Fruit fly (Drosophila melanogaster): ENCODE data around the gene TotF.

The TotF gene

DNA sequence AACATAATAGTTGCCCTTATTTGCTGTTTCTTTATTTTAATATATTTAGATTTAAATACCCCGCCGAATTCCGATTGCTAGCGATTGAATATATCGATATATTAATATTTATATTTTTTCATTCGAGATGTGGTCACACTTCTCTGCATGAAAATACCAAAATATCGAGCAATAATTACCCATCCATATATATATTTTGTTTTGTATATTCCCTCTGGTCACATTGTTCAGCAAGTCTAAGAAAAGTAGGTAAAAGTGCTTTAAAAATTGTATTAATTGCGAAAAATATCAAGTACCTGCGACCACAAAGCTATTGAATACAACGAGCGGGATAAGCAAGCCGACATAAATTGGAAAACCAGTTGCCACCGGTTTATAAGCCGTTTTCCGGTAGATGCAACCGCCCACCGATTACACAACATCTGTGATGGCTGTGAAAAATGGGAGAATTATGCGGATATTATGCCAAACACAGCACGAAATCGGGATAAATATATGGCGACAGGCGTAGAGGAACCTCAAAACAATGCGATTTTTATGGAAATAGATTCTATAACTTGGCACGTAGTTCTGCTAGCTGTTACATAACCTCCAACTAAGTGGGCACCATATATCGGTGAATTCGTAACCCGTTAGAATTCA lies 46.5 kb upstream of the TotF start, which contains the start of gene COX4 (continued):
- no peak for TF ChIP-seq Dfd (GFP tag; optimal IDR thresholded peaks at IDR 0.05)
- TF ChIP-seq row (GFP tag; IDR thresholded peaks at IDR 0.05): no peak
- no peak for TF ChIP-seq CG13894 (tag; optimal IDR thresholded peaks at IDR 0.05)
- TF ChIP-seq phol (tag; optimal IDR thresholded peaks at IDR 0.05): peak; percentile 11
- no peak for TF ChIP-seq NC2β (GFP tag; optimal IDR thresholded peaks at IDR 0.05)
- TF ChIP-seq chm (GFP tag; IDR thresholded peaks at IDR 0.05): no peak
- TF ChIP-seq CG1647 (GFP tag; optimal IDR thresholded peaks at IDR 0.05): no peak
- TF ChIP-seq Ravus (GFP tag; IDR thresholded peaks at IDR 0.05): no peak
- TF ChIP-seq tna (GFP tag; IDR thresholded peaks at IDR 0.05; ENCODE audit: partially characterized antibody): peak; percentile 33; the same call in 1 of the 2 replicates
- TF ChIP-seq CG13287 (GFP tag; IDR thresholded peaks at IDR 0.05; ENCODE audit: partially characterized antibody): peak; percentile 84
- TF ChIP-seq CG1233 (GFP tag; optimal IDR thresholded peaks at IDR 0.05): no peak
- peak; percentile 13 for TF ChIP-seq tap (tag; optimal IDR thresholded peaks at IDR 0.05)
- no peak for TF ChIP-seq Neu2 (GFP tag; optimal IDR thresholded peaks at IDR 0.05; ENCODE audit: borderline replicate concordance)
- TF ChIP-seq CG2889 (GFP tag; IDR thresholded peaks at IDR 0.05): no peak
- no peak for TF ChIP-seq CG3065 (GFP tag; optimal IDR thresholded peaks at IDR 0.05)
- peak; percentile 68 for TF ChIP-seq Sry-δ (GFP tag; optimal IDR thresholded peaks at IDR 0.05)
- no peak for TF ChIP-seq fd64A (GFP tag; optimal IDR thresholded peaks at IDR 0.05)
- no peak for TF ChIP-seq CG13624 (GFP tag; optimal IDR thresholded peaks at IDR 0.05)
- TF ChIP-seq CG11398 (GFP tag; optimal IDR thresholded peaks at IDR 0.05): no peak
- no peak for TF ChIP-seq CG8924 (tag; optimal IDR thresholded peaks at IDR 0.05)
- TF ChIP-seq E2f1 (GFP tag; IDR thresholded peaks at IDR 0.05): no peak
- TF ChIP-seq wor (GFP tag; IDR thresholded peaks at IDR 0.05): no peak
- TF ChIP-seq Camta (GFP tag; optimal IDR thresholded peaks at IDR 0.05): no peak
- TF ChIP-seq CG6791 (GFP tag; IDR thresholded peaks at IDR 0.05; ENCODE audit: partially characterized antibody): peak; percentile 62; the same call in 2 of the 3 replicates
- no peak for TF ChIP-seq Nf-YC (tag; optimal IDR thresholded peaks at IDR 0.05)
- peak; percentile 73 for TF ChIP-seq Scr (GFP tag; IDR thresholded peaks at IDR 0.05; ENCODE audit: partially characterized antibody)
- no peak for TF ChIP-seq Awh (GFP tag; IDR thresholded peaks at IDR 0.05)
- peak; percentile 4 for TF ChIP-seq CG17359 (tag; optimal IDR thresholded peaks at IDR 0.05)
- no peak for TF ChIP-seq CG1024 (GFP tag; IDR thresholded peaks at IDR 0.05)
- TF ChIP-seq CoRest (tag; optimal IDR thresholded peaks at IDR 0.05): peak; percentile 11
- TF ChIP-seq hbn (GFP tag; IDR thresholded peaks at IDR 0.05; ENCODE audit: partially characterized antibody): peak; percentile 51
- no peak for TF ChIP-seq CG2199 (GFP tag; IDR thresholded peaks at IDR 0.05)
- no peak for TF ChIP-seq CG7357 (GFP tag; IDR thresholded peaks at IDR 0.05)
- no peak for TF ChIP-seq Adf1 (GFP tag; IDR thresholded peaks at IDR 0.05)
- peak; percentile 22 for TF ChIP-seq sna (GFP tag; IDR thresholded peaks at IDR 0.05; ENCODE audit: partially characterized antibody)
- no peak for TF ChIP-seq ewg (GFP tag; optimal IDR thresholded peaks at IDR 0.05)
- TF ChIP-seq bbx (GFP tag; IDR thresholded peaks at IDR 0.05; ENCODE audit: partially characterized antibody): peak; percentile 86
- no peak for TF ChIP-seq NK7.1 (GFP tag; optimal IDR thresholded peaks at IDR 0.05)
- peak; percentile 58 for TF ChIP-seq inv (GFP tag; IDR thresholded peaks at IDR 0.05; ENCODE audit: partially characterized antibody)
- no peak for TF ChIP-seq Oli (tag; optimal IDR thresholded peaks at IDR 0.05)
- no peak for TF ChIP-seq pfk (GFP tag; optimal IDR thresholded peaks at IDR 0.05)
- no peak for TF ChIP-seq CG6854 (GFP tag; optimal IDR thresholded peaks at IDR 0.05)
- no peak for TF ChIP-seq CG6683 (GFP tag; optimal IDR thresholded peaks at IDR 0.05)
- no peak for TF ChIP-seq rib (GFP tag; IDR thresholded peaks at IDR 0.05)
- no peak for TF ChIP-seq CG4820 (GFP tag; optimal IDR thresholded peaks at IDR 0.05)
- TF ChIP-seq bab2 (GFP tag; optimal IDR thresholded peaks at IDR 0.05): no peak
- no peak for TF ChIP-seq insv (GFP tag; optimal IDR thresholded peaks at IDR 0.05)
- no peak for TF ChIP-seq CG14441 (GFP tag; IDR thresholded peaks at IDR 0.05)
- no peak for TF ChIP-seq fd3F (GFP tag; optimal IDR thresholded peaks at IDR 0.05)
- TF ChIP-seq HLH3B (GFP tag; IDR thresholded peaks at IDR 0.05): no peak

Data from whole organism, embryonic.